Worm (Caenorhabditis elegans) whole organism, late embryonic: ENCODE data around the gene K08E5.6.

ENCODE experiments used
- ceh-14 ChIP-seq: sonication (generic microtip); optimal IDR thresholded peaks from 2 replicates; lab custom pipeline; 2016; ENCODE audit warnings: missing genotype, missing genetic modification characterization, missing compliant biosample characterization
- ceh-2 ChIP-seq: sonication (generic microtip); optimal IDR thresholded peaks from 2 replicates; lab custom pipeline; 2016; ENCODE audit warnings: missing genotype, missing genetic modification characterization, missing compliant biosample characterization
- ceh-48 ChIP-seq: sonication (generic microtip); optimal IDR thresholded peaks from 2 replicates; lab custom pipeline; 2016; ENCODE audit warnings: missing genetic modification characterization, inconsistent platforms, missing compliant biosample characterization
- che-1 ChIP-seq: sonication (generic microtip); optimal IDR thresholded peaks from 2 replicates; lab custom pipeline; 2016; ENCODE audit warnings: mild to moderate bottlenecking, missing genetic modification characterization, missing compliant biosample characterization
- dve-1 ChIP-seq: sonication (generic microtip); optimal IDR thresholded peaks from 2 replicates; lab custom pipeline; 2017; ENCODE audit warnings: antibody characterized with exemption, mild to moderate bottlenecking, missing genetic modification characterization, missing compliant biosample characterization
- fkh-10 ChIP-seq: fragments of 150-350 bp; optimal IDR thresholded peaks from 2 replicates; lab custom pipeline; 2014; ENCODE audit warnings: missing biosample characterization, missing genetic modification reagents, missing genetic modification characterization
- hlh-30 ChIP-seq: sonication (generic microtip); optimal IDR thresholded peaks from 2 replicates; lab custom pipeline; 2017; ENCODE audit warnings: antibody characterized with exemption, missing genetic modification characterization, missing compliant biosample characterization; ENCODE audit not compliant: insufficient read depth
- madf-2 ChIP-seq: sonication (generic microtip); optimal IDR thresholded peaks from 2 replicates; lab custom pipeline; 2017; ENCODE audit warnings: missing genetic modification characterization, missing compliant biosample characterization
- tbx-7 ChIP-seq: sonication (generic microtip); optimal IDR thresholded peaks from 2 replicates; lab custom pipeline; 2016; ENCODE audit warnings: missing genotype, missing genetic modification characterization, missing compliant biosample characterization
- ztf-16 ChIP-seq: sonication (generic microtip); optimal IDR thresholded peaks from 2 replicates; lab custom pipeline; 2017; ENCODE audit warnings: missing genetic modification characterization, missing compliant biosample characterization

DNA sequence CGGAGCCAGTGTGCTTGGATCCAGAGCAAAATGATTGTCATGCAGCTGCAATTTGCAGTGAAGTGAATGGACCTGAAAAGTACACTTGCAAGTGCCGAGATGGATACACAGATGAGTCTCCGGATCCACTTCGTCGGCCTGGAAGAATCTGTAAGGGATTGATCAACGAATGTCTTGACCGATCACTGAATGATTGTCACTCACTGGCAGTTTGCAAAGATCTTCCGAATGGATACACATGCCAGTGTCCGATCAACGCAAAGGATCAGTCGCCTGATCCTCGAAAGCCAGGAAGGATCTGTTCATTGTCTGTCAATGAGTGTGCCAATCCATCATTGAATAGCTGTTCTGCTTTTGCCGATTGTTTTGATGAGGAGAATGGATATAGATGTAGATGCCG, 38.6 kb downstream of the K08E5.6 start:
- TF ChIP-seq hlh-30 (tag; lab: Kevin White, UChicago) (no peak), madf-2 (no peak), ceh-14 (tag; lab: Kevin White, UChicago) (no peak), fkh-10 (no peak), ceh-48 (tag; lab: Kevin White, UChicago) (no peak), ztf-16 (tag; lab: Kevin White, UChicago) (no peak), che-1 (tag; lab: Kevin White, UChicago) (no peak), dve-1 (tag; lab: Kevin White, UChicago) (no peak), tbx-7 (no peak), ceh-2 (tag; lab: Kevin White, UChicago) (no peak)
